Fruit fly (Drosophila melanogaster): ENCODE results near the gene NK7.1.

DNA sequence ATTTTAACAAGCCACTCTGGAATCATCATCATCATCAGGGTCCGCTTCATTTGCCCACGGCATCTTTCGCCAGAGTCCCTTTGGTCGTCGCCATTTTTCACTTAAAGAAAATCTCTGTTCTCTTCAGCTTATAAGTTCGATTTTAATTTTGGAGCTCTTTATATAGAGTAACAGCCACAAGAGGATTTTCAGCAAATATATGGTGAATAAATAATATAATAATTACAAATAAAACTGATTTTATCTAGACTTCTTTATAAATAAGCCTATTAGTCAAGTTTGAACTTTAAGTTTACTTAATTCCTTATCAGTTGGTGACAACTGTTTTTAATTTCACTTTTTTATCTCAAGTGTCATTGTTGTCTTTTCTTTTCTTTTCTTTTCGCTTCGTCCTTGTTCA is 24.3 kb downstream of the NK7.1 start:
- no peak for TF ChIP-seq CG8478 (optimal IDR thresholded peaks at IDR 0.05)
- no peak for TF ChIP-seq CTCF (optimal IDR thresholded peaks at IDR 0.05)
